Fruit fly (Drosophila melanogaster): ENCODE data around the gene CG9686.

Gene CG9686

DNA sequence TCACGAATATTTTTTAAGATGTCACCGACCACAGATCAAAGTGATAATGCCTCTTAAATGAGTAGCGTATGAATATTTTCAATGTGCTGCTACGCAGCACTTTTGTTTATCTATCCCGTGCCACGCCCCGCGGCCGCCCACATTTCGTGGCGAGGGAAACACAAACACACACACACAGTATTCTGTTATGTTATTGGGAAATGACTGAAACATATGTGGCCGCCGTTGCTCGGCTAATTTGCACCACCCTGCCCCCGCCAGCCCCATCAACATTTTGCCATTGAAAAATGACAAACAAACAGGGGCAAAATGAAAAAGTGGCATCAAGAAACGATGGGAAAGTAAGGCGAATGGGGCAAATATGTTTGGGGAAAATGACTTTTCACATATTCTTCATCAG, 2.4 kb upstream of the CG9686 start:
- TF ChIP-seq sv (GFP tag; optimal IDR thresholded peaks at IDR 0.05) (no peak), dmrt93B (GFP tag; optimal IDR thresholded peaks at IDR 0.05) (no peak), Dfd (GFP tag; optimal IDR thresholded peaks at IDR 0.05) (no peak), Jra (GFP tag; optimal IDR thresholded peaks at IDR 0.05) (no peak), usp (GFP tag; optimal IDR thresholded peaks at IDR 0.05) (no peak), tai (GFP tag; optimal IDR thresholded peaks at IDR 0.05) (no peak)

DNA sequence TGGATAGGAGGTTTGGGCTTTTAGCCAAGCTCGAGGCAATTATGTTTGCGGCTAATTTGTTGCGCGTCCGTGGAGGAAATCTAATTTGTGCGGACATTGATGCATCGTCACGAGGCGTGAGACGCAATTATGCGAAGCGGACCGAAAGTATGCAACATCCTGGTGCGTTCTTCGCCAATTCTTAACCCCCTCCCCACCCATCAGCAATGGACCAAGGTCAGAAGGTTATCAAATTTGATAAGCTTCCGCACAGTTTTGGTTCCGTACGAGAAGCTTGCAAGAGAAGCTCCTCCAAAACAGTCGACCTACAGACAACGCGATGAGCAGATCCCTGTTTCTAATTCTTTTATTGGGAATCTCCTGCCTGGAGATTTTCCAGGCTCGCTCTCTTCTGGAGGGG, 1.5 kb upstream of the CG9686 start, which contains the start of gene CG1468:
CG1468 (plus strand) TSS at position 298 of the 400 bp plus-strand sequence.
- TF ChIP-seq lola (GFP tag; optimal IDR thresholded peaks at IDR 0.05) (no peak), Myc (optimal IDR thresholded peaks at IDR 0.05) (peak; percentile 17)

- peak; percentile 55 for TF ChIP-seq Vsx2 (GFP tag; optimal IDR thresholded peaks at IDR 0.05; ENCODE audit: partially characterized antibody)
- TF ChIP-seq Dfd (GFP tag; optimal IDR thresholded peaks at IDR 0.05), result no peak
- no peak for TF ChIP-seq usp (GFP tag; optimal IDR thresholded peaks at IDR 0.05)
- no peak for TF ChIP-seq HLH106 (tag; optimal IDR thresholded peaks at IDR 0.05)
- no peak for TF ChIP-seq CG9705 (GFP tag; optimal IDR thresholded peaks at IDR 0.05)
These were observed 2.1 kb downstream of the CG9686 start, which contains the start of gene CG9689 for dm6 chrX:9881746-9882145. Gene CG9689, plus strand, starts transcription at chrX:9881953.

dm6 chrX:9882900-9883299, 3.2 kb downstream of the CG9686 start:
- no peak for TF ChIP-seq Myc (optimal IDR thresholded peaks at IDR 0.05)

dm6 chrX:9884221-9884620, 4.6 kb downstream of the CG9686 start, which contains the start of gene CG9691:
Gene CG9691, plus strand, starts transcription at chrX:9884442.
- peak; percentile 40 for TF ChIP-seq Sp1 (GFP tag; optimal IDR thresholded peaks at IDR 0.05)
- TF ChIP-seq Hnf4 (GFP tag; optimal IDR thresholded peaks at IDR 0.05), result peak; percentile 8
- no peak for TF ChIP-seq Rel (GFP tag; optimal IDR thresholded peaks at IDR 0.05)
- TF ChIP-seq Rel (tag; optimal IDR thresholded peaks at IDR 0.05), result no peak
- TF ChIP-seq Abd-B (GFP tag; optimal IDR thresholded peaks at IDR 0.05), result no peak
- no peak for TF ChIP-seq N (GFP tag; optimal IDR thresholded peaks at IDR 0.05)
- no peak for TF ChIP-seq Dfd (GFP tag; optimal IDR thresholded peaks at IDR 0.05)
- peak; percentile 58 for TF ChIP-seq Vsx2 (GFP tag; optimal IDR thresholded peaks at IDR 0.05; ENCODE audit: partially characterized antibody)
- peak; percentile 1 for TF ChIP-seq rgr (GFP tag; optimal IDR thresholded peaks at IDR 0.05)
- TF ChIP-seq HLH106 (tag; optimal IDR thresholded peaks at IDR 0.05), result peak; percentile 1
- TF ChIP-seq dl (GFP tag; optimal IDR thresholded peaks at IDR 0.05; ENCODE audit: insufficient read depth in 1 of 2, partially characterized antibody in 2 of 2), result no peak
- TF ChIP-seq CrebA (GFP tag; optimal IDR thresholded peaks at IDR 0.05; ENCODE audit: borderline replicate concordance), result no peak
- TF ChIP-seq Dif (GFP tag; optimal IDR thresholded peaks at IDR 0.05; ENCODE audit: partially characterized antibody), result no peak
- no peak for TF ChIP-seq usp (GFP tag; optimal IDR thresholded peaks at IDR 0.05)
- TF ChIP-seq CG32264 (GFP tag; optimal IDR thresholded peaks at IDR 0.05), result no peak
- peak; percentile 17 for TF ChIP-seq OdsH (GFP tag; optimal IDR thresholded peaks at IDR 0.05)
- no peak for TF ChIP-seq Myc (optimal IDR thresholded peaks at IDR 0.05)
- TF ChIP-seq sage (GFP tag; optimal IDR thresholded peaks at IDR 0.05), result no peak
- TF ChIP-seq Jra (GFP tag; optimal IDR thresholded peaks at IDR 0.05), result no peak
- TF ChIP-seq psq (GFP tag; optimal IDR thresholded peaks at IDR 0.05), result no peak
- no peak for TF ChIP-seq dsf (GFP tag; optimal IDR thresholded peaks at IDR 0.05; ENCODE audit: borderline replicate concordance)
- no peak for TF ChIP-seq ey (GFP tag; optimal IDR thresholded peaks at IDR 0.05)
- no peak for TF ChIP-seq foxo (GFP tag; optimal IDR thresholded peaks at IDR 0.05)

DNA sequence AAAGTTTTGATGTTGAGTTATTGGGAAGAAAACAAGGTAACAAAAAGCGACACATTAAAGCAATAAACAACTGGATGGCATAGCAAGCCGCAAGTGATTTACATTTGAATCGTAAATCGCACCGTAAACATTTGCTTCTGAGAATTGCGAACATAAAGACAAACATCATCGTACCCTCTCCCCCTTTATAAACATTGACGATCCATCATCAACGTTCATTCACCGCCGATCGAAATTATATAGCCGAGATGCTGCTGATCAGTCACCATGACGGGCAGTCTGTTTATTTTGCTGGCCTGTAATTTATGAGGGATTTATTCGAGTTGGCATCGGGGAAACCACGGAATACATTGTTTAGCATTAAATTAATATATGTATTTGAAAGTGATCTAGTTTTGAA, 5.7 kb downstream of the CG9686 start:
- no peak for TF ChIP-seq Rel (GFP tag; optimal IDR thresholded peaks at IDR 0.05)
- peak; percentile 78 for TF ChIP-seq Rel (tag; optimal IDR thresholded peaks at IDR 0.05)
- no peak for TF ChIP-seq woc (GFP tag; optimal IDR thresholded peaks at IDR 0.05)

dm6 chrX:9889686-9890085, 10.0 kb downstream of the CG9686 start:
- TF ChIP-seq Myc (optimal IDR thresholded peaks at IDR 0.05) (peak; percentile 58), Dfd (GFP tag; optimal IDR thresholded peaks at IDR 0.05) (no peak)
